Worm (Caenorhabditis elegans) whole organism, L4/young adult: Measurements from ENCODE around the gene ZK1307.4.

Source experiments
- W03F9.2 ChIP-seq: fragments of 150-350 bp; optimal IDR thresholded peaks from 2 replicates; lab custom pipeline; 2014; ENCODE audit warnings: missing biosample characterization, missing genetic modification characterization
- dao-5 ChIP-seq: sonication (generic microtip); optimal IDR thresholded peaks from 2 replicates; lab custom pipeline; 2016; ENCODE audit warnings: missing genotype, missing genetic modification characterization, moderate library complexity, missing compliant biosample characterization
- him-1 ChIP-seq: sonication (generic microtip); optimal IDR thresholded peaks from 2 replicates; lab custom pipeline; 2016; ENCODE audit warnings: missing genotype, missing genetic modification reagents, missing genetic modification characterization, missing compliant biosample characterization

ce11 chrII:9658915-9659314 lies 7.3 kb upstream of the ZK1307.4 start, which contains the start of gene ZK1320.2:
- TF ChIP-seq him-1 (tag; lab: Kevin White, UChicago): no peak
- TF ChIP-seq dao-5 (tag; lab: Kevin White, UChicago): no peak
- TF ChIP-seq W03F9.2 (tag; lab: Kevin White, UChicago): no peak
